Worm (Caenorhabditis elegans) whole organism, L4 larva: ENCODE data around the gene cyn-9.
A peak's percentile ranks its signal among the peaks of the same experiment; 100 is the strongest.

Experiments used
- F49E8.2 ChIP-seq: sonication (generic microtip); optimal IDR thresholded peaks from 2 replicates; lab custom pipeline; 2016; ENCODE audit warnings: missing compliant biosample characterization, mild to moderate bottlenecking, missing genetic modification characterization, borderline replicate concordance
- ZK337.2 ChIP-seq: fragments of 200-800 bp; sonication (Bioruptor generic); IDR thresholded peaks from 2 replicates; pipeline ENCODE4 v1.3.6; 2022; ENCODE audit warnings: missing genetic modification reagents, missing genetic modification characterization, missing compliant biosample characterization
- aly-2 ChIP-seq: sonication (generic microtip); optimal IDR thresholded peaks from 2 replicates; lab custom pipeline; 2018; ENCODE audit warnings: missing biosample characterization, missing genetic modification characterization
- ama-1 ChIP-seq: fragments of 150-350 bp; optimal IDR thresholded peaks from 2 replicates; lab custom pipeline; 2014; ENCODE audit warnings: inconsistent platforms, mixed read lengths
- attf-4 ChIP-seq: sonication (generic microtip); optimal IDR thresholded peaks from 3 replicates; lab custom pipeline; 2017; ENCODE audit warnings: missing biosample characterization, missing genetic modification characterization
- ceh-20 ChIP-seq: fragments of 200-800 bp; sonication (Bioruptor generic); IDR thresholded peaks from 2 replicates; pipeline ENCODE4 v1.3.6; 2022; ENCODE audit warnings: missing genetic modification reagents, missing genetic modification characterization, missing compliant biosample characterization
- ceh-28 ChIP-seq: fragments of 150-350 bp; optimal IDR thresholded peaks from 2 replicates; lab custom pipeline; 2014; ENCODE audit warnings: missing biosample characterization, missing genetic modification reagents, missing genetic modification characterization
- ceh-62 ChIP-seq: sonication (generic microtip); optimal IDR thresholded peaks from 2 replicates; lab custom pipeline; 2017; ENCODE audit warnings: missing biosample characterization, missing genetic modification characterization
- ceh-82 ChIP-seq: sonication (generic microtip); optimal IDR thresholded peaks from 2 replicates; lab custom pipeline; 2017; ENCODE audit warnings: missing biosample characterization, missing genetic modification characterization
- ces-1 ChIP-seq: fragments of 150-350 bp; sonication (generic microtip); optimal IDR thresholded peaks from 4 replicates; lab custom pipeline; 2014; ENCODE audit warnings: missing biosample characterization, missing genetic modification reagents, missing genetic modification characterization
- cey-2 ChIP-seq: sonication (generic microtip); optimal IDR thresholded peaks from 3 replicates; lab custom pipeline; 2017; ENCODE audit warnings: missing genetic modification characterization, mild to moderate bottlenecking, missing compliant biosample characterization, antibody characterized with exemption, borderline replicate concordance; ENCODE audit not compliant: insufficient read depth
- dmd-6 ChIP-seq: fragments of 200-800 bp; sonication (Bioruptor generic); IDR thresholded peaks from 2 replicates; pipeline ENCODE4 v1.3.6; 2022; ENCODE audit warnings: missing genetic modification reagents, missing genetic modification characterization, missing compliant biosample characterization
- dpl-1 ChIP-seq: fragments of 150-350 bp; optimal IDR thresholded peaks from 2 replicates; lab custom pipeline; 2014; ENCODE audit warnings: missing biosample characterization, missing genetic modification reagents, missing genetic modification characterization
- duxl-1 ChIP-seq: sonication (generic microtip); optimal IDR thresholded peaks from 2 replicates; lab custom pipeline; 2016; ENCODE audit warnings: mild to moderate bottlenecking, missing genetic modification characterization, moderate library complexity, missing compliant biosample characterization; ENCODE audit not compliant: poor library complexity
- dve-1 ChIP-seq: sonication (generic microtip); optimal IDR thresholded peaks from 2 replicates; lab custom pipeline; 2017; ENCODE audit warnings: antibody characterized with exemption, mild to moderate bottlenecking, missing genetic modification characterization, missing compliant biosample characterization; ENCODE audit not compliant: insufficient read depth
- egl-43 ChIP-seq: fragments of 200-800 bp; sonication (Bioruptor generic); IDR thresholded peaks from 2 replicates; pipeline ENCODE4 v1.3.6; 2022; ENCODE audit warnings: missing genetic modification reagents, missing genetic modification characterization, missing compliant biosample characterization
- fkh-10 ChIP-seq: fragments of 150-350 bp; optimal IDR thresholded peaks from 2 replicates; lab custom pipeline; 2014; ENCODE audit warnings: missing biosample characterization, missing genetic modification reagents, missing genetic modification characterization
- fos-1 ChIP-seq: fragments of 150-350 bp; optimal IDR thresholded peaks from 2 replicates; lab custom pipeline; 2014; ENCODE audit warnings: missing biosample characterization, missing genetic modification characterization
- gei-8 ChIP-seq: fragments of 200-800 bp; sonication (Bioruptor generic); optimal IDR thresholded peaks from 2 replicates; lab custom pipeline; 2018; ENCODE audit warnings: mild to moderate bottlenecking, missing genetic modification characterization, missing compliant biosample characterization
- hmg-1.1 ChIP-seq: fragments of 200-800 bp; sonication (Bioruptor generic); IDR thresholded peaks from 2 replicates; pipeline ENCODE4 v1.3.6; 2022; ENCODE audit warnings: missing genetic modification reagents, missing genetic modification characterization, missing compliant biosample characterization
- jun-1 ChIP-seq: fragments of 150-350 bp; optimal IDR thresholded peaks from 2 replicates; lab custom pipeline; 2014; ENCODE audit warnings: missing biosample characterization, missing genetic modification reagents, missing genetic modification characterization
- lin-1 ChIP-seq: fragments of 200-800 bp; sonication (Bioruptor generic); IDR thresholded peaks from 2 replicates; pipeline ENCODE4 v1.3.6; 2022; ENCODE audit warnings: missing genetic modification reagents, missing genetic modification characterization, missing compliant biosample characterization
- lin-38 ChIP-seq: fragments of 200-800 bp; sonication (Bioruptor generic); IDR thresholded peaks from 2 replicates; pipeline ENCODE4 v1.3.6; 2022; ENCODE audit warnings: missing genetic modification reagents, missing genetic modification characterization, missing compliant biosample characterization
- madf-5 ChIP-seq, 2 experiments: fragments of 200-800 bp; sonication (Bioruptor generic); IDR thresholded peaks; 2 replicates each; pipeline ENCODE4 v1.3.6; 2022; ENCODE audit warnings: missing compliant biosample characterization in 2 of 2, missing genetic modification characterization in 2 of 2
- mdl-1 ChIP-seq, 2 experiments: fragments of 150-350 bp in 1 of 2; sonication (generic microtip) in 1 of 2; optimal IDR thresholded peaks; 2 replicates each; lab custom pipeline; 2014 to 2017; ENCODE audit warnings: missing biosample characterization in 2 of 2, missing genetic modification characterization in 2 of 2
- mdt-29 ChIP-seq: fragments of 200-800 bp; sonication (Bioruptor generic); IDR thresholded peaks from 2 replicates; pipeline ENCODE4 v1.3.6; 2022; ENCODE audit warnings: missing genetic modification reagents, missing genetic modification characterization, missing compliant biosample characterization
- mxl-2 ChIP-seq: fragments of 200-800 bp; sonication (Bioruptor generic); conservative IDR thresholded peaks from 2 replicates; pipeline ENCODE4 v1.3.6; 2022; ENCODE audit warnings: missing genetic modification reagents, missing genetic modification characterization, missing compliant biosample characterization
- mxl-3 ChIP-seq: fragments of 200-800 bp; sonication (Bioruptor generic); optimal IDR thresholded peaks from 2 replicates; lab custom pipeline; 2018; ENCODE audit warnings: mild to moderate bottlenecking, missing genetic modification characterization, missing compliant biosample characterization
- nhr-10 ChIP-seq: fragments of 150-350 bp; optimal IDR thresholded peaks from 2 replicates; lab custom pipeline; 2014; ENCODE audit warnings: missing biosample characterization, missing genetic modification characterization
- nhr-102 ChIP-seq: sonication (generic microtip); optimal IDR thresholded peaks from 2 replicates; lab custom pipeline; 2016; ENCODE audit warnings: mild to moderate bottlenecking, missing genetic modification characterization, moderate library complexity, missing compliant biosample characterization
- nhr-11 ChIP-seq: fragments of 150-350 bp; optimal IDR thresholded peaks from 2 replicates; lab custom pipeline; 2014; ENCODE audit warnings: missing biosample characterization, missing genetic modification characterization
- nhr-111 ChIP-seq: fragments of 200-800 bp; sonication (Bioruptor generic); optimal IDR thresholded peaks from 2 replicates; lab custom pipeline; 2018; ENCODE audit warnings: mild to moderate bottlenecking, missing genetic modification characterization, missing compliant biosample characterization
- nhr-237 ChIP-seq: sonication (generic microtip); optimal IDR thresholded peaks from 2 replicates; lab custom pipeline; 2017; ENCODE audit warnings: missing biosample characterization, missing genetic modification characterization
- nhr-25 ChIP-seq: sonication (generic microtip); optimal IDR thresholded peaks from 2 replicates; lab custom pipeline; 2017; ENCODE audit warnings: missing genetic modification characterization, mild to moderate bottlenecking, missing compliant biosample characterization, antibody characterized with exemption, moderate library complexity, borderline replicate concordance; ENCODE audit not compliant: insufficient read depth
- nhr-77 ChIP-seq: fragments of 150-350 bp; optimal IDR thresholded peaks from 2 replicates; lab custom pipeline; 2014; ENCODE audit warnings: missing biosample characterization, missing genetic modification characterization
- pha-4 ChIP-seq, 2 experiments: fragments of 150-350 bp in 1 of 2; fragments of 200-800 bp in 1 of 2; sonication (Bioruptor generic) in 1 of 2; IDR thresholded peaks in 1 of 2; optimal IDR thresholded peaks in 1 of 2; 2 replicates each; pipeline versions ENCODE4 v1.3.6 to Lab custom; 2014 to 2022; ENCODE audit warnings: missing genetic modification characterization in 2 of 2, missing genetic modification reagents in 2 of 2, missing biosample characterization in 1 of 2, missing compliant biosample characterization in 1 of 2
- php-3 ChIP-seq: fragments of 200-800 bp; sonication (Bioruptor generic); IDR thresholded peaks from 2 replicates; pipeline ENCODE4 v1.3.6; 2022; ENCODE audit warnings: missing genetic modification reagents, missing genetic modification characterization, missing compliant biosample characterization
- pqm-1 ChIP-seq: sonication (generic microtip); optimal IDR thresholded peaks from 2 replicates; lab custom pipeline; 2017; ENCODE audit warnings: missing biosample characterization, missing genetic modification characterization
- rbr-2 ChIP-seq: sonication (generic microtip); optimal IDR thresholded peaks from 2 replicates; lab custom pipeline; 2016; ENCODE audit warnings: missing genotype, missing genetic modification characterization, missing compliant biosample characterization
- saeg-2 ChIP-seq: fragments of 200-800 bp; sonication (Bioruptor generic); IDR thresholded peaks from 2 replicates; pipeline ENCODE4 v1.3.6; 2022; ENCODE audit warnings: missing genetic modification reagents, missing genetic modification characterization, missing compliant biosample characterization
- sdz-12 ChIP-seq: fragments of 200-800 bp; sonication (Bioruptor generic); optimal IDR thresholded peaks from 2 replicates; lab custom pipeline; 2018; ENCODE audit warnings: mild to moderate bottlenecking, missing genetic modification characterization, missing compliant biosample characterization
- skn-1 ChIP-seq: fragments of 150-350 bp; optimal IDR thresholded peaks from 2 replicates; lab custom pipeline; 2014; ENCODE audit warnings: missing biosample characterization, missing genetic modification characterization
- snpc-1.2 ChIP-seq: fragments of 200-800 bp; sonication (Bioruptor generic); IDR thresholded peaks from 2 replicates; pipeline ENCODE4 v1.3.6; 2022; ENCODE audit warnings: missing genetic modification reagents, missing genetic modification characterization, missing compliant biosample characterization
- snpc-4 ChIP-seq: fragments of 150-350 bp; optimal IDR thresholded peaks from 2 replicates; lab custom pipeline; 2014; ENCODE audit warnings: missing biosample characterization, missing genetic modification characterization
- vab-7 ChIP-seq: fragments of 200-800 bp; sonication (Bioruptor generic); IDR thresholded peaks from 2 replicates; pipeline ENCODE4 v1.3.6; 2022; ENCODE audit warnings: missing genetic modification reagents, missing genetic modification characterization, missing compliant biosample characterization
- zfp-2 ChIP-seq: sonication (generic microtip); optimal IDR thresholded peaks from 2 replicates; lab custom pipeline; 2016; ENCODE audit warnings: mild to moderate bottlenecking, missing genetic modification characterization, missing compliant biosample characterization
- zfp-3 ChIP-seq: fragments of 200-800 bp; sonication (Bioruptor generic); conservative IDR thresholded peaks from 2 replicates; pipeline ENCODE4 v1.3.6; 2022; ENCODE audit warnings: missing genetic modification reagents, missing genetic modification characterization, missing compliant biosample characterization
- zip-11 ChIP-seq: fragments of 200-800 bp; sonication (Bioruptor generic); IDR thresholded peaks from 2 replicates; pipeline ENCODE4 v1.3.6; 2022; ENCODE audit warnings: missing genetic modification characterization, missing compliant biosample characterization
- zip-2 ChIP-seq: fragments of 150-350 bp; optimal IDR thresholded peaks from 2 replicates; lab custom pipeline; 2014; ENCODE audit warnings: missing biosample characterization, missing genetic modification characterization

The cyn-9 gene

DNA sequence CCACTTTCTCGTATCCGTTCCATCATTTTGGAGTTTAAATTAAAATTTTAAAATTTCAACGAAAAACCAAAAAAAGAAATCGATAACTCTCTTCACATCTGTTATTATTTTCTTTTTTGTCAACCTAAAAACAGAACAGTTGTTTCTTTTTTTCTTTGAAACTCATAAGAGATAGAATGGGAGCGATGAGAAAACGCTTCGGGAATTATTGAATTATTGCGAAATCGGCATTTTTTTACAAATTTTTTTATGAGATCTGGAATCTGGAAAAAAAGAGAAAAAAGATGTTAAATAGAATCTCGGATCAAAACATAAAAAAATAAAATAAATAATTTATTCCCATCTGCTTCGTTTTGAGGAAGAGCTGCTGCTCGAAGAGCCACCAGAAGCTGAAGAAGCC, 42.0 kb downstream of the cyn-9 start, which contains the start of gene C46F11.5:
C46F11.5 (minus strand) TSS at position 128 of the 400 bp plus-strand sequence.
- TF ChIP-seq nhr-11 (tag; lab: Kevin White, UChicago) (no peak), vab-7 (GFP tag; lab: Robert Waterston, UW) (no peak), dpl-1 (GFP tag; lab: Kevin White, UChicago) (no peak), attf-4 (tag; lab: Kevin White, UChicago) (no peak), mxl-3 (GFP tag; lab: Kevin White, UChicago) (no peak), saeg-2 (GFP tag; lab: Robert Waterston, UW) (no peak), zfp-2 (tag; lab: Kevin White, UChicago) (no peak), cey-2 (tag; lab: Kevin White, UChicago) (no peak), snpc-1.2 (GFP tag; lab: Robert Waterston, UW) (no peak), zip-11 (GFP tag; lab: Robert Waterston, UW) (no peak), nhr-237 (tag; lab: Kevin White, UChicago) (no peak), skn-1 (no peak), hmg-1.1 (GFP tag; lab: Robert Waterston, UW) (no peak), rbr-2 (tag; lab: Kevin White, UChicago) (no peak), fkh-10 (GFP tag; lab: Kevin White, UChicago) (no peak), mdl-1 (tag; optimal IDR thresholded peaks at IDR 0.05; lab: Kevin White, UChicago) (no peak), ceh-62 (tag; lab: Kevin White, UChicago) (no peak), ZK337.2 (no peak), gei-8 (no peak)

DNA sequence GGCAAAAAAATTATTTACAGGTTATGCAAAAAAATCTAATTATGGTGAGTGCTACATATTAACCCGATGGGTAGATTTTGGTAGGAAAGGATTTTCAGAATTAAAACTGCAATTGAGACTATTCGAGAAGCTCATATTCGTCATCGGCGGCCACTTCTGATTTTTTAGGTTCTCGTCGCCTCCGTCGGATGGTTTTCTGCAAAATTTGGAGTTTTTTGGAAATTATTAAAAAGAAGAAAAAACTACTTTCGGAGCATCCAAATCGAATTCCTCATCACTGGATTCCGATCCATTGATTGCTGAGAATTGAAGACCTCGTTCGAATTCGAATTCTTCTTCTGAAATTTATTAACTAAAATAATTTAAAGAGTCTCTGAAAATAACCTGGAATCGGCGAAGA, 46.5 kb downstream of the cyn-9 start:
- TF ChIP-seq F49E8.2 (tag; lab: Kevin White, UChicago) (no peak), dmd-6 (no peak), dve-1 (peak; percentile 5), zfp-3 (GFP tag; lab: Robert Waterston, UW) (no peak), ama-1 (lab: Kevin White, UChicago) (no peak), ceh-20 (GFP tag; lab: Robert Waterston, UW) (no peak), aly-2 (tag; lab: Kevin White, UChicago) (no peak), mdl-1 (tag; optimal IDR thresholded peaks at IDR 0.05; lab: Kevin White, UChicago) (no peak), fos-1 (tag; lab: Kevin White, UChicago) (no peak), sdz-12 (GFP tag; lab: Kevin White, UChicago) (no peak), ceh-82 (tag; lab: Kevin White, UChicago) (no peak), nhr-10 (tag; lab: Kevin White, UChicago) (no peak), gei-8 (peak; percentile 25), php-3 (GFP tag; lab: Robert Waterston, UW) (0 out of 2 replicates have a peak, but pooled peaks have one; percentile 41), nhr-102 (tag; lab: Kevin White, UChicago) (no peak), ceh-28 (tag; lab: Kevin White, UChicago) (no peak), rbr-2 (tag; lab: Kevin White, UChicago) (no peak), pha-4 (GFP tag; IDR thresholded peaks at IDR 0.05; lab: Robert Waterston, UW) (peak; percentile 42; the same call in 1 of the 2 replicates), pha-4 (tag; optimal IDR thresholded peaks at IDR 0.05; lab: Kevin White, UChicago) (no peak), pqm-1 (tag; lab: Kevin White, UChicago) (no peak), zip-2 (tag; lab: Kevin White, UChicago) (no peak), mxl-2 (GFP tag; lab: Robert Waterston, UW) (no peak), skn-1 (no peak), lin-38 (GFP tag; lab: Robert Waterston, UW) (peak; percentile 12; the same call in 1 of the 2 replicates), mdt-29 (GFP tag; lab: Robert Waterston, UW) (no peak), snpc-4 (tag; lab: Kevin White, UChicago) (no peak), nhr-25 (tag; lab: Kevin White, UChicago) (no peak), egl-43 (no peak), nhr-77 (tag; lab: Kevin White, UChicago) (no peak), duxl-1 (tag; lab: Kevin White, UChicago) (no peak), jun-1 (no peak), lin-1 (GFP tag; lab: Robert Waterston, UW) (no peak), nhr-111 (no peak), ZK337.2 (no peak), madf-5 (GFP tag; IDR thresholded peaks at IDR 0.05; lab: Robert Waterston, UW) (no peak), ces-1 (no peak)
